Fruit fly (Drosophila melanogaster): ENCODE data around the gene mRRF1.

The mRRF1 gene

DNA sequence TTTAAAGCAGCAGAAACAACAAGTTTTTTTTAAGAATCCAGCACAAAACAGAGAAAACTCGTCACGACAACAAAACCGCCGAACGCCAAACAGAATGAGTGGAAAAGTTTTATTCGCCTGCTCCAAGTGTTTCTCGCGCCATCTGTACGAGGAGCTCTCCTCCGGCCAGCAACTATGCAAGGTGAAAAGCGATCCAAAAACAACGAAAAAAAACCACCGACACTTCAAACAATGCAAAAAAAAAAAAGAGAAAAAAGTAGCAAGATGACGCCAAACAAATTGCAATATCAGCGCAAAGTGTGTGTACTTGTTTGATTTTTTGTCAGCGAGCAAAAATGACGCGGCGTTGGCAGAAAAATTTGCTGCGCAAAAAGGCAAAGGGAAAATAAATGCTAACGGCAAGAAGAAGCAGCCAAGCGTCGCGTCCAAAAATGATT, 3.3 kb downstream of the mRRF1 start (continued):
- TF ChIP-seq Sox102F (GFP tag; optimal IDR thresholded peaks at IDR 0.05) (no peak), achi (GFP tag; optimal IDR thresholded peaks at IDR 0.05) (no peak), pdm3 (GFP tag; optimal IDR thresholded peaks at IDR 0.05) (no peak), CG11762 (GFP tag; optimal IDR thresholded peaks at IDR 0.05; ENCODE audit: insufficient read depth) (no peak), Met (GFP tag; optimal IDR thresholded peaks at IDR 0.05) (no peak), CG6808 (GFP tag; optimal IDR thresholded peaks at IDR 0.05) (peak; percentile 77), fd85E (GFP tag; optimal IDR thresholded peaks at IDR 0.05) (no peak), Gug (GFP tag; IDR thresholded peaks at IDR 0.05) (no peak), fd59A (GFP tag; optimal IDR thresholded peaks at IDR 0.05) (no peak), Hr4 (GFP tag; optimal IDR thresholded peaks at IDR 0.05) (no peak), svp (GFP tag) (no peak), CG6854 (GFP tag; optimal IDR thresholded peaks at IDR 0.05) (peak; percentile 54)

DNA sequence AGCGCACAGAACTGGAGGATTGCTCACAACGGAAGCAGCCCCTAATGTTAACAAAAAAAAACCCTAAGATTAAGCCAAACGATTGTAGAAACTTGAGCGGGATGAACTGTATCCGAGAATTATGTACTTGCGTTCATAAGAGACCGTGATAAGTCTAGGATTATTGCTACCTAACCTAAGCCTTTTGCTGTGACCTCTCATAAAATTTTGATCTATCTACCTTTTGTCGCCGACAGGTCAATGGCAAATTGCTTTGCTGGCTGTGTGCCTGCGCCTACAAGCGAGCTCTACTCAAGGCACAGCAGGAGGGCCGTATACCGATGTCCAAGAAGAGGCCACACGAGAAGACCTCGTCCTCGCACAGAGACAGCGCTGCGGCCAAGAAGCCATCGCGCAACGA, 4.5 kb downstream of the mRRF1 start:
- TF ChIP-seq Hr38 (GFP tag; optimal IDR thresholded peaks at IDR 0.05), result no peak
- TF ChIP-seq eg (GFP tag; IDR thresholded peaks at IDR 0.05), result no peak
- TF ChIP-seq svp (GFP tag), result peak; percentile 77
- TF ChIP-seq dac (GFP tag; optimal IDR thresholded peaks at IDR 0.05), result no peak

DNA sequence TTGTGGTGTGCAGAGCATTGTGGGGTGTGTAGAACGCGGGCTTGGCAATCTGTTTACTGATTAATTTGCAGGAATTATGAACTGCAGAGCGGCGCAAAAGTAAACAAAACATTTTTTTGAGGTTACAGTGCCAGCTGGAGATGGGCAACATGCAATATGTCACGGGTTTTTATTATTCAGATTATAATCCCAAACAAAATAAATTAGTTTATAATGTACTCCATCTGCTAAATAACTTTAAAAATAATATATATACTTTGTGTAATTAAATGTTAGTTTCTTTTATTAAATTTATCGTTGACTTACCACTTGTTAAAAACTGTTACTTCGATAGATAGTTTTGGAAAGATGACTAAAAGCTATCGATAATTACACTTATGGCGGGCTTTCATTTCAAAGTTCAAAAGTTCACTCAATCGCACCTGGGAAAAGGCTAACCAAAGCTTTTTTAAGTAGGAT, 6.8 kb downstream of the mRRF1 start, which contains the start of gene Fdx1:
Gene Fdx1, minus strand, starts transcription at position 332 of the 459 bp plus-strand sequence.
- TF ChIP-seq CG10631 (GFP tag; optimal IDR thresholded peaks at IDR 0.05), result no peak
- peak; percentile 48 for TF ChIP-seq Sox14 (GFP tag; optimal IDR thresholded peaks at IDR 0.05)
- peak; percentile 25 for TF ChIP-seq achi (GFP tag; optimal IDR thresholded peaks at IDR 0.05)
- TF ChIP-seq Eip75B (GFP tag; optimal IDR thresholded peaks at IDR 0.05), result peak; percentile 30
- TF ChIP-seq CG31627 (GFP tag; optimal IDR thresholded peaks at IDR 0.05), result peak; percentile 17
- TF ChIP-seq Eip78C (GFP tag), result peak; percentile 71
- no peak for TF ChIP-seq Hr4 (GFP tag; optimal IDR thresholded peaks at IDR 0.05)
- no peak for TF ChIP-seq Gug (GFP tag; IDR thresholded peaks at IDR 0.05)
- no peak for TF ChIP-seq Ets21C (GFP tag; optimal IDR thresholded peaks at IDR 0.05)
- peak; percentile 33 for TF ChIP-seq topi (GFP tag; optimal IDR thresholded peaks at IDR 0.05)
- peak; percentile 41 for TF ChIP-seq CG3032 (tag; optimal IDR thresholded peaks at IDR 0.05)
- TF ChIP-seq vri (GFP tag; optimal IDR thresholded peaks at IDR 0.05), result peak; percentile 11
- TF ChIP-seq net (GFP tag; optimal IDR thresholded peaks at IDR 0.05), result peak; percentile 14
- peak; percentile 43 for TF ChIP-seq CG3919 (GFP tag; optimal IDR thresholded peaks at IDR 0.05)
- TF ChIP-seq svp (GFP tag), result peak; percentile 60
- TF ChIP-seq lz (GFP tag; optimal IDR thresholded peaks at IDR 0.05), result peak; percentile 38
- no peak for TF ChIP-seq CG15336 (GFP tag; IDR thresholded peaks at IDR 0.05)
- peak; percentile 26 for TF ChIP-seq cyc (GFP tag; optimal IDR thresholded peaks at IDR 0.05)
- peak; percentile 47 for TF ChIP-seq OdsH (GFP tag; optimal IDR thresholded peaks at IDR 0.05)
- peak; percentile 55 for TF ChIP-seq esn (GFP tag; optimal IDR thresholded peaks at IDR 0.05)
- TF ChIP-seq fkh (GFP tag; optimal IDR thresholded peaks at IDR 0.05), result peak; percentile 96
- no peak for TF ChIP-seq Lpt (GFP tag; optimal IDR thresholded peaks at IDR 0.05)
- TF ChIP-seq CG8119 (GFP tag; IDR thresholded peaks at IDR 0.05), result peak; percentile 25; the same call in 1 of the 3 replicates
- peak; percentile 5 for TF ChIP-seq Eip93F (GFP tag; optimal IDR thresholded peaks at IDR 0.05)
- peak; percentile 33 for TF ChIP-seq Ets96B (tag; optimal IDR thresholded peaks at IDR 0.05)

DNA sequence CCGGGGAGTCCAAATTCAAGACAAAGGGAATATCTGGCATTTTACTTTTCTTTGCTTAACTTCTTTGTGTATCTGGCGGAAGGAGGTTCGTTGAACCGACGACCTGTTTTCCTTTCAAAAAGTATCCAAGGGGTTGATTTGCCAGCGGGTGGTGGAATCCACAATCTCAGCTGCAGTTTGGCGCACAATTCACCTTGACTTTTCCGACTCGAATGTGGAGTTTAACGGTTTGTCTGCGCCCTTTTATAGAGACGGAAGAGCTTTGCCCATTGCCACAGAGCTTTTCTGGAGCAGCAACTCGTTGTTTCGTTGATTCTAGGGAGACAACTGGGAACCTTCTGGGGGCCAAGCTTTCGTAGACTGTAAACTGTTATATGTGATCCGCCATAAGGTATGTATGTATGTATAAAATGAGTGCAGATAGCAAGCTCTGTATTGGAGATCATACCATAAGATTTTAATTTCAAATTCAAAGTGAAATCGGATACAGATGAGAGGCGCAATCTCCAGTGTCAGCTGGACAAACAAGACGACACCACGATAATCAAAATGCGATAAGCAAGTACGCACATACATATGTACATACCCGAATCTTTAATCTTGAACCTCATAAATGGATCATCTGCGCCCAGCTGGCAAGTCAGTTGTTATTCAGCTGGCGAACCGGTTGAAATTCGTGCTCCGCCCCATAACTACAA, 8.3 kb downstream of the mRRF1 start, which contains the start of the genes Hsp67Bc, CG4456 and Hsp22:
Gene Hsp67Bc, minus strand, starts transcription at position 220 of the 698 bp plus-strand sequence.
Gene CG4456, plus strand, starts transcription at position 445 of the 698 bp plus-strand sequence.
Gene Hsp22, plus strand, starts transcription at position 654 of the 698 bp plus-strand sequence.
- TF ChIP-seq CG4318 (GFP tag; optimal IDR thresholded peaks at IDR 0.05), result no peak
- peak; percentile 13 for TF ChIP-seq Eip75B (GFP tag; optimal IDR thresholded peaks at IDR 0.05)
- TF ChIP-seq Sox102F (GFP tag; optimal IDR thresholded peaks at IDR 0.05), result no peak
- peak; percentile 36 for TF ChIP-seq Sox14 (GFP tag; optimal IDR thresholded peaks at IDR 0.05)
- peak; percentile 58 for TF ChIP-seq Eip78C (GFP tag)
- peak; percentile 50 to 53 for TF ChIP-seq ss (GFP tag; optimal IDR thresholded peaks at IDR 0.05)
- TF ChIP-seq CG10631 (GFP tag; optimal IDR thresholded peaks at IDR 0.05), result no peak
- peak; percentile 66 for TF ChIP-seq svp (GFP tag)
- TF ChIP-seq CG6854 (GFP tag; optimal IDR thresholded peaks at IDR 0.05), result peak; percentile 18
- 0 out of 3 replicates have a peak, but pooled peaks have one; percentile 21 for TF ChIP-seq eg (GFP tag; IDR thresholded peaks at IDR 0.05)
- TF ChIP-seq acj6 (GFP tag; optimal IDR thresholded peaks at IDR 0.05), result no peak
- TF ChIP-seq dsx (GFP tag; optimal IDR thresholded peaks at IDR 0.05; ENCODE audit: poor library complexity, severe bottlenecking), result peak; percentile 23
- peak; percentile 60 for TF ChIP-seq fkh (GFP tag; optimal IDR thresholded peaks at IDR 0.05)
